Fruit fly (Drosophila melanogaster) whole organism, embryonic: Measurements from ENCODE around the gene slow.

Experiments
- Antp ChIP-seq: fragments of 200-800 bp; sonication (Bioruptor generic); optimal IDR thresholded peaks from 3 replicates; lab custom pipeline; 2016; ENCODE audit warnings: missing biosample characterization, missing genetic modification characterization
- CG10147 ChIP-seq: fragments of 200-800 bp; sonication (Bioruptor generic); optimal IDR thresholded peaks from 2 replicates; lab custom pipeline; 2019; ENCODE audit warnings: missing biosample characterization, mild to moderate bottlenecking, missing genetic modification characterization, moderate library complexity
- CG10209 ChIP-seq: fragments of 200-800 bp; sonication (Bioruptor generic); optimal IDR thresholded peaks from 3 replicates; lab custom pipeline; 2017; ENCODE audit warnings: missing biosample characterization, mild to moderate bottlenecking, missing genetic modification characterization, missing genetic modification reagents
- CG1024 ChIP-seq: fragments of 200-800 bp; sonication (Bioruptor generic); IDR thresholded peaks from 2 replicates; pipeline ENCODE4 v1.3.6; 2022; ENCODE audit warnings: missing biosample characterization, missing genetic modification characterization
- CG11723 ChIP-seq: fragments of 200-800 bp; sonication (Bioruptor generic); optimal IDR thresholded peaks from 2 replicates; lab custom pipeline; 2017; ENCODE audit warnings: missing biosample characterization, mild to moderate bottlenecking, missing genetic modification characterization
- CG12236 ChIP-seq: fragments of 200-800 bp; sonication (Bioruptor generic); optimal IDR thresholded peaks from 2 replicates; lab custom pipeline; 2016; ENCODE audit warnings: missing biosample characterization, missing genetic modification characterization
- CG13287 ChIP-seq: fragments of 200-800 bp; sonication (Bioruptor generic); IDR thresholded peaks from 2 replicates; pipeline ENCODE4 v1.3.6; 2022; ENCODE audit warnings: missing biosample characterization, missing genetic modification characterization; ENCODE audit not compliant: partially characterized antibody
- CG14667 ChIP-seq: fragments of 200-800 bp; sonication (Bioruptor generic); IDR thresholded peaks from 2 replicates; pipeline ENCODE4 v1.3.6; 2022; ENCODE audit warnings: missing biosample characterization, missing genetic modification characterization
- CG15269 ChIP-seq: fragments of 200-800 bp; sonication (Bioruptor generic); optimal IDR thresholded peaks from 2 replicates; lab custom pipeline; 2018; ENCODE audit warnings: missing biosample characterization, mild to moderate bottlenecking, missing genetic modification characterization, moderate library complexity
- CG16815 ChIP-seq: fragments of 200-800 bp; sonication (Bioruptor generic); optimal IDR thresholded peaks from 3 replicates; lab custom pipeline; 2017; ENCODE audit warnings: missing biosample characterization, mild to moderate bottlenecking, missing genetic modification characterization
- CG17612 ChIP-seq: fragments of 200-800 bp; sonication (Bioruptor generic); IDR thresholded peaks from 2 replicates; pipeline ENCODE4 v1.3.6; 2022; ENCODE audit warnings: missing biosample characterization, missing genetic modification characterization
- CG17912 ChIP-seq: fragments of 200-800 bp; sonication (Bioruptor generic); optimal IDR thresholded peaks from 2 replicates; lab custom pipeline; 2018; ENCODE audit warnings: missing biosample characterization, mild to moderate bottlenecking, missing genetic modification characterization
- CG3726 ChIP-seq: fragments of 200-800 bp; sonication (Bioruptor generic); IDR thresholded peaks from 3 replicates; pipeline ENCODE4, ENCODE4 v1.3.6; 2022; ENCODE audit warnings: missing biosample characterization, missing genetic modification characterization
- CG4328 ChIP-seq: fragments of 200-800 bp; sonication (Bioruptor generic); optimal IDR thresholded peaks from 3 replicates; lab custom pipeline; 2017; ENCODE audit warnings: missing biosample characterization, missing genetic modification reagents, missing genetic modification characterization
- CG4707 ChIP-seq: fragments of 200-800 bp; sonication (Bioruptor generic); optimal IDR thresholded peaks from 2 replicates; lab custom pipeline; 2018; ENCODE audit warnings: missing biosample characterization, mild to moderate bottlenecking, missing genetic modification characterization, moderate library complexity
- CG4730 ChIP-seq: fragments of 200-800 bp; sonication (Bioruptor generic); IDR thresholded peaks from 2 replicates; pipeline ENCODE4 v1.3.6; 2022; ENCODE audit warnings: missing biosample characterization, missing genetic modification characterization
- CG5245 ChIP-seq: fragments of 200-800 bp; sonication (Bioruptor generic); optimal IDR thresholded peaks from 3 replicates; lab custom pipeline; 2016; ENCODE audit warnings: missing biosample characterization, missing genetic modification characterization
- CG6689 ChIP-seq: fragments of 200-800 bp; sonication (Bioruptor generic); IDR thresholded peaks from 2 replicates; pipeline ENCODE4 v1.3.6; 2022; ENCODE audit warnings: missing biosample characterization, missing genetic modification characterization
- CG6791 ChIP-seq: fragments of 200-800 bp; sonication (Bioruptor generic); IDR thresholded peaks from 3 replicates; pipeline ENCODE4 v1.3.6; 2022; ENCODE audit warnings: missing biosample characterization, missing genetic modification characterization; ENCODE audit not compliant: partially characterized antibody
- CG8359 ChIP-seq: fragments of 200-800 bp; sonication (Bioruptor generic); optimal IDR thresholded peaks from 2 replicates; lab custom pipeline; 2017; ENCODE audit warnings: missing biosample characterization, mild to moderate bottlenecking, missing genetic modification characterization, borderline replicate concordance
- CG8765 ChIP-seq: fragments of 200-800 bp; sonication (Bioruptor generic); IDR thresholded peaks from 2 replicates; pipeline ENCODE4 v1.3.6; 2022; ENCODE audit warnings: missing biosample characterization, missing genetic modification characterization
- CG9876 ChIP-seq: fragments of 200-800 bp; sonication (Bioruptor generic); optimal IDR thresholded peaks from 2 replicates; lab custom pipeline; 2016; ENCODE audit warnings: missing biosample characterization, missing genetic modification characterization
- E2f2 ChIP-seq: fragments of 200-800 bp; sonication (Bioruptor generic); IDR thresholded peaks from 2 replicates; pipeline ENCODE4 v1.3.6; 2022; ENCODE audit warnings: missing biosample characterization, missing genetic modification characterization
- Hmr ChIP-seq: fragments of 200-800 bp; sonication (Bioruptor generic); optimal IDR thresholded peaks from 3 replicates; lab custom pipeline; 2017; ENCODE audit warnings: mild to moderate bottlenecking, missing biosample characterization, missing genetic modification reagents, missing genetic modification characterization
- MTF-1 ChIP-seq: fragments of 200-800 bp; sonication (Bioruptor generic); optimal IDR thresholded peaks from 2 replicates; lab custom pipeline; 2018; ENCODE audit warnings: missing biosample characterization, mild to moderate bottlenecking, missing genetic modification characterization, borderline replicate concordance
- Ravus ChIP-seq: fragments of 200-800 bp; sonication (Bioruptor generic); IDR thresholded peaks from 2 replicates; pipeline ENCODE4 v1.3.6; 2022; ENCODE audit warnings: missing biosample characterization, missing genetic modification characterization
- Scr ChIP-seq: fragments of 200-800 bp; sonication (Bioruptor generic); IDR thresholded peaks from 2 replicates; pipeline ENCODE4 v1.3.6; 2022; ENCODE audit warnings: missing biosample characterization, missing genetic modification characterization; ENCODE audit not compliant: partially characterized antibody
- Six4 ChIP-seq: fragments of 200-800 bp; sonication (Bioruptor generic); optimal IDR thresholded peaks from 2 replicates; lab custom pipeline; 2016; ENCODE audit warnings: missing biosample characterization, missing genetic modification characterization
- Stat92E ChIP-seq, 3 experiments: fragments of >200 bp in 2 of 3; fragments of 200-800 bp in 1 of 3; sonication (Bioruptor generic) in 1 of 3; optimal IDR thresholded peaks; 2 replicates each; lab custom pipeline; 2017 to 2019; ENCODE audit warnings: missing biosample characterization in 3 of 3, missing genetic modification characterization in 3 of 3, mild to moderate bottlenecking in 1 of 3, moderate library complexity in 1 of 3
- ac ChIP-seq: fragments of 200-800 bp; sonication (Bioruptor generic); optimal IDR thresholded peaks from 3 replicates; lab custom pipeline; 2017; ENCODE audit warnings: missing biosample characterization, mild to moderate bottlenecking, missing genetic modification characterization
- cg ChIP-seq: fragments of 200-800 bp; sonication (Bioruptor generic); optimal IDR thresholded peaks from 3 replicates; lab custom pipeline; 2019; ENCODE audit warnings: missing biosample characterization, mild to moderate bottlenecking, missing genetic modification characterization, moderate library complexity
- chif ChIP-seq, 2 experiments: fragments of 200-800 bp; sonication (Bioruptor generic); optimal IDR thresholded peaks; 3 replicates each; lab custom pipeline; 2016; ENCODE audit warnings: missing biosample characterization in 2 of 2, missing genetic modification characterization in 2 of 2
- chinmo ChIP-seq: fragments of 200-800 bp; sonication (Bioruptor generic); IDR thresholded peaks from 4 replicates; pipeline ENCODE4 v1.3.6; 2022; ENCODE audit warnings: missing biosample characterization, missing genetic modification characterization; ENCODE audit not compliant: partially characterized antibody
- chm ChIP-seq: fragments of 200-800 bp; sonication (Bioruptor generic); IDR thresholded peaks from 2 replicates; pipeline ENCODE4 v1.3.6; 2022; ENCODE audit warnings: missing biosample characterization, missing genetic modification characterization
- disco-r ChIP-seq: fragments of 200-800 bp; sonication (Bioruptor generic); optimal IDR thresholded peaks from 2 replicates; lab custom pipeline; 2016; ENCODE audit warnings: missing biosample characterization, missing genetic modification characterization
- dmrt11E ChIP-seq: fragments of 200-800 bp; sonication (Bioruptor generic); optimal IDR thresholded peaks from 3 replicates; lab custom pipeline; 2018; ENCODE audit warnings: missing biosample characterization, mild to moderate bottlenecking, missing genetic modification characterization, moderate library complexity
- insv ChIP-seq, 2 experiments: fragments of 200-800 bp; sonication (Bioruptor generic); optimal IDR thresholded peaks; 3 replicates each; lab custom pipeline; 2016 to 2018; ENCODE audit warnings: missing biosample characterization in 2 of 2, missing genetic modification characterization in 2 of 2
- jing ChIP-seq: fragments of 200-800 bp; sonication (Bioruptor generic); optimal IDR thresholded peaks from 2 replicates; lab custom pipeline; 2018; ENCODE audit warnings: missing biosample characterization, mild to moderate bottlenecking, missing genetic modification characterization
- jumu ChIP-seq: fragments of 200-800 bp; sonication (Bioruptor generic); optimal IDR thresholded peaks from 3 replicates; lab custom pipeline; 2016; ENCODE audit warnings: missing biosample characterization, missing genetic modification characterization
- kah ChIP-seq: fragments of 200-800 bp; sonication (Bioruptor generic); optimal IDR thresholded peaks from 2 replicates; lab custom pipeline; 2018; ENCODE audit warnings: missing biosample characterization, mild to moderate bottlenecking, missing genetic modification characterization
- lola ChIP-seq, 3 experiments: fragments of >200 bp in 2 of 3; fragments of 200-800 bp in 1 of 3; sonication (Bioruptor generic) in 1 of 3; optimal IDR thresholded peaks; 2 replicates each; lab custom pipeline; 2017 to 2019; ENCODE audit warnings: missing biosample characterization in 3 of 3, missing genetic modification characterization in 3 of 3, mild to moderate bottlenecking in 1 of 3, moderate library complexity in 1 of 3
- lov ChIP-seq, 2 experiments: fragments of 200-800 bp in 1 of 2; fragments of >200 bp in 1 of 2; sonication (Bioruptor generic) in 1 of 2; IDR thresholded peaks in 1 of 2; optimal IDR thresholded peaks in 1 of 2; 2 replicates in 1 of 2; 3 replicates in 1 of 2; pipeline versions ENCODE4 v1.3.6 to Lab custom; 2017 to 2022; ENCODE audit warnings: missing biosample characterization in 1 of 2, missing genetic modification characterization in 1 of 2
- pros ChIP-seq: fragments of 200-800 bp; sonication (Bioruptor generic); optimal IDR thresholded peaks from 3 replicates; lab custom pipeline; 2019; ENCODE audit warnings: missing biosample characterization, mild to moderate bottlenecking, missing genetic modification characterization, moderate library complexity
- pum ChIP-seq: fragments of 200-800 bp; sonication (Bioruptor generic); optimal IDR thresholded peaks from 2 replicates; lab custom pipeline; 2016; ENCODE audit warnings: missing biosample characterization, missing genetic modification characterization
- pzg ChIP-seq: fragments of 200-800 bp; sonication (Bioruptor generic); optimal IDR thresholded peaks from 3 replicates; lab custom pipeline; 2018; ENCODE audit warnings: missing biosample characterization, mild to moderate bottlenecking, missing genetic modification characterization, moderate library complexity
- row ChIP-seq: fragments of 200-800 bp; sonication (Bioruptor generic); IDR thresholded peaks from 3 replicates; pipeline ENCODE4 v1.3.6; 2022; ENCODE audit warnings: missing biosample characterization, missing genetic modification characterization
- schlank ChIP-seq: fragments of 200-800 bp; sonication (Bioruptor generic); optimal IDR thresholded peaks from 2 replicates; lab custom pipeline; 2018; ENCODE audit warnings: missing biosample characterization, mild to moderate bottlenecking, missing genetic modification characterization
- zfh1 ChIP-seq: fragments of 200-800 bp; sonication (Bioruptor generic); IDR thresholded peaks from 3 replicates; pipeline ENCODE4 v1.3.6; 2022; ENCODE audit warnings: missing biosample characterization, missing genetic modification characterization
- zfh2 ChIP-seq: fragments of 200-800 bp; sonication (Bioruptor generic); optimal IDR thresholded peaks from 2 replicates; lab custom pipeline; 2016; ENCODE audit warnings: missing biosample characterization, missing genetic modification characterization

slow gene

dm6 chr3L:4405922-4406321, 21.7 kb downstream of the slow start, which contains the start of gene CG15019 (continued):
- TF ChIP-seq CG17612 (GFP tag; lab: Robert Waterston, UW) (no peak), jing (GFP tag; lab: Kevin White, UChicago) (no peak), jumu (GFP tag; lab: Kevin White, UChicago) (no peak), row (GFP tag; lab: Robert Waterston, UW) (no peak), insv (GFP tag; optimal IDR thresholded peaks at IDR 0.05; lab: Kevin White, UChicago) (no peak), Antp (no peak), CG8765 (GFP tag; lab: Robert Waterston, UW) (no peak), CG3726 (GFP tag; lab: Robert Waterston, UW) (no peak), Stat92E (GFP tag; optimal IDR thresholded peaks at IDR 0.05; lab: Kevin White, UChicago) (no peak), CG14667 (GFP tag; lab: Robert Waterston, UW) (no peak), Scr (GFP tag; lab: Robert Waterston, UW) (peak; percentile 73), CG10147 (GFP tag; lab: Kevin White, UChicago) (no peak), CG4707 (GFP tag; lab: Kevin White, UChicago) (no peak), chinmo (GFP tag; lab: Robert Waterston, UW) (no peak), cg (no peak), schlank (tag; lab: Kevin White, UChicago) (no peak), chm (GFP tag; lab: Robert Waterston, UW) (no peak), CG5245 (GFP tag; lab: Kevin White, UChicago) (no peak), CG8359 (no peak), zfh2 (GFP tag; lab: Kevin White, UChicago) (no peak), CG17912 (GFP tag; lab: Kevin White, UChicago) (no peak), CG12236 (GFP tag; lab: Kevin White, UChicago) (no peak), CG6791 (GFP tag; lab: Robert Waterston, UW) (peak; percentile 65), pros (GFP tag; lab: Kevin White, UChicago) (no peak), CG4730 (no peak), CG13287 (GFP tag; lab: Robert Waterston, UW) (peak; percentile 87), pzg (peak; percentile 37), dmrt11E (no peak), zfh1 (no peak), CG9876 (GFP tag; lab: Kevin White, UChicago) (no peak), lola (GFP tag; optimal IDR thresholded peaks at IDR 0.05; lab: Kevin White, UChicago) (no peak), MTF-1 (GFP tag; lab: Kevin White, UChicago) (no peak), chif (GFP tag; optimal IDR thresholded peaks at IDR 0.05; lab: Kevin White, UChicago) (no peak), kah (GFP tag; lab: Kevin White, UChicago) (no peak)

dm6 chr3L:4406653-4407257, 22.5 kb downstream of the slow start, which contains the start of gene TP53INP:
Gene TP53INP (plus strand): TSS chr3L:4406943.
- TF ChIP-seq disco-r (peak; percentile 54), chinmo (GFP tag; lab: Robert Waterston, UW) (peak; percentile 96), E2f2 (peak; percentile 52; the same call in 1 of the 2 replicates), Hmr (peak; percentile 92), CG10209 (GFP tag; lab: Kevin White, UChicago) (peak; percentile 92), Ravus (GFP tag; lab: Robert Waterston, UW) (no peak), CG6689 (GFP tag; lab: Robert Waterston, UW) (peak; percentile 69), CG16815 (GFP tag; lab: Kevin White, UChicago) (peak; percentile 77), insv (GFP tag; optimal IDR thresholded peaks at IDR 0.05; lab: Kevin White, UChicago) (peak in 1 of 2 experiments; percentile 66), pum (GFP tag; lab: Kevin White, UChicago) (peak; percentile 75), CG1024 (GFP tag; lab: Robert Waterston, UW) (0 out of 2 replicates have a peak, but pooled peaks have one; percentile 15), CG15269 (peak; percentile 93), lov (optimal IDR thresholded peaks at IDR 0.05; lab: Kevin White, UChicago) (no peak), lov (GFP tag; IDR thresholded peaks at IDR 0.05; lab: Robert Waterston, UW) (peak; percentile 39; the same call in 1 of the 3 replicates), CG4328 (peak; percentile 77), Six4 (GFP tag; lab: Kevin White, UChicago) (peak; percentile 63), ac (peak; percentile 71), CG11723 (GFP tag; lab: Kevin White, UChicago) (peak; percentile 80)
